Fruit fly (Drosophila melanogaster): ENCODE data around the gene CG1523.

CG1523 gene

DNA sequence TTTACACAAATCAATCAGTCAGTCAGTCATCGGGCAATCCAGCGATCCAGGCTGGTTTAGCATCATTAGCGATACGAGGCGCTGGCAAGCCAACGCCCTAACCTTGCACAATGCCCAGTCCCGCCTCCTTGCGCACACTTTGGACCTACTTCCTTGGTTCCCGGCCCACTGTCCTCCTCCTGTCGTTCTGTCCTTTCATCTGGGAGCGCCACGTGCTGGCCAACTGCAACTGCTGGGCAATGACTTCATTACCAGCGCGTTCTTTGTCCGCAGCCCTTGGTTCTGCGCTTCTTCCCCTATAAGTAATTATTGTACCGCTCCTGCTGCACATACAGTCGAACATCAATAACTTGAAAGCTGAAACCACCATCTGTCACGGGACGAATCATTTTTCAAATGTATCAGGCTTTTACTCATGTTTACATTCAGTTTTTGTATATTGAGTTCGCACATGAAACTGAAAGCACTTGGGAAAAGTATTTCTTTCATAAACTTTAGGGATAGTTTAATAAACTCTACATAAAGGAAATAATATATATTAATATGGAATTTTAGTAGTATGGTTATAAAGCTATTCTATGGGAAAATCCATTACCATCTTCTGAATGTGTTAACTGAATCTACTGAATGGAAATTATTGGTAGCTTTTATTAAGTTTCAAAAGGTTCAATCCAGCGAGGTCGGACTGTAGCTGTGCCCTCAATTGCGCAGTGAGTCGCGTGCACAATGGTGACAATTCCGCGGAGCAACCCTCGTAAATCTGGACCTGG lies 28.3 kb upstream of the CG1523 start (continued):
- peak; percentile 42 for TF ChIP-seq CG6792 (GFP tag; optimal IDR thresholded peaks at IDR 0.05)
- TF ChIP-seq CG1621 (tag; optimal IDR thresholded peaks at IDR 0.05): no peak
- TF ChIP-seq fd85E (GFP tag; optimal IDR thresholded peaks at IDR 0.05): no peak
- TF ChIP-seq Hr4 (GFP tag; optimal IDR thresholded peaks at IDR 0.05): peak; percentile 33
- TF ChIP-seq vri (GFP tag; optimal IDR thresholded peaks at IDR 0.05): no peak
- TF ChIP-seq spab (GFP tag; optimal IDR thresholded peaks at IDR 0.05): peak; percentile 53
- TF ChIP-seq svp (GFP tag): peak; percentile 45
- TF ChIP-seq Eip93F (GFP tag; optimal IDR thresholded peaks at IDR 0.05): no peak
- no peak for TF ChIP-seq Blimp-1 (GFP tag; optimal IDR thresholded peaks at IDR 0.05)

DNA sequence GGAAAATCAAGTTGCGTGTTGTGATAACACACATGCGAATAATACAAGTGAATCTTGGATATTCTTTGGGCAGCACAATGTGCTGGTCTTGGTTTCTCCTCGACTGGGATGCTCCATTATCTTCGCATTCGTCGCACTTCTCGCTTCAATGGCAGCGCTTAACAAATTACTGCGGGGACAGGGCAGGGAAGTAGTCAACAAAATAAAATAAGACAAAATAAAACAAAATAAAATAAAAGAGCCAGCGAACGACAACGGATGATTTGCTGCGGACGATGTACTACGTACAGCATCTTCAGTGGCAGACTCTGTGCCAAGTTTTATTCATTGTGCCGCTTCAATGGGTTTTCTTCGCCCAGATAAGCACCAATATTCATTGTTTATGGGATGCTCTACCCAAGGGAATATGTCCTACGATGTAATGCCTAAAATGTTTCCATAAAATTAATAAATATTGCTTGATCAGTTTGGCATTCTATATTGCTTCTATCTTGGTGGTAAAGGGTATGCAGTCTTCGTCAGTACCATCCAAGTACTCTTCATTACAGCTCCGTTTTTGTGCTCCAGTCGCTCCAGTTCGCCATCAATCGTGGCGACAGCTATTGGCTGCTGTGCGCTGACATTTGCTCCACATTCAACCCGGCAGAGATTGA lies 27.5 kb upstream of the CG1523 start:
- TF ChIP-seq Lpt (GFP tag; optimal IDR thresholded peaks at IDR 0.05): peak; percentile 47
- no peak for TF ChIP-seq fd85E (GFP tag; optimal IDR thresholded peaks at IDR 0.05)
- TF ChIP-seq CG3032 (tag; optimal IDR thresholded peaks at IDR 0.05): peak; percentile 75
- peak; percentile 22 for TF ChIP-seq Hr39 (GFP tag; optimal IDR thresholded peaks at IDR 0.05)
- peak; percentile 67 for TF ChIP-seq pdm3 (GFP tag; optimal IDR thresholded peaks at IDR 0.05)
- peak; percentile 58 for TF ChIP-seq CG7368 (GFP tag; optimal IDR thresholded peaks at IDR 0.05)
- no peak for TF ChIP-seq Eip93F (GFP tag; optimal IDR thresholded peaks at IDR 0.05)
- TF ChIP-seq CG6854 (GFP tag; optimal IDR thresholded peaks at IDR 0.05): no peak
- peak; percentile 88 for TF ChIP-seq CG6808 (GFP tag; optimal IDR thresholded peaks at IDR 0.05)
- TF ChIP-seq Gug (GFP tag; IDR thresholded peaks at IDR 0.05): peak; percentile 50
- peak; percentile 72 for TF ChIP-seq OdsH (GFP tag; optimal IDR thresholded peaks at IDR 0.05)
- peak; percentile 52 for TF ChIP-seq CG8319 (GFP tag; optimal IDR thresholded peaks at IDR 0.05)
- TF ChIP-seq dsx (GFP tag; optimal IDR thresholded peaks at IDR 0.05; ENCODE audit: poor library complexity, severe bottlenecking): peak; percentile 67
- TF ChIP-seq net (GFP tag; optimal IDR thresholded peaks at IDR 0.05): peak; percentile 61
- peak; percentile 29 for TF ChIP-seq CG31627 (GFP tag; optimal IDR thresholded peaks at IDR 0.05)
- TF ChIP-seq CG6276 (GFP tag; optimal IDR thresholded peaks at IDR 0.05): peak; percentile 92
- TF ChIP-seq Sox102F (GFP tag; optimal IDR thresholded peaks at IDR 0.05): peak; percentile 41
- TF ChIP-seq Eip75B (GFP tag; optimal IDR thresholded peaks at IDR 0.05): peak; percentile 79
- TF ChIP-seq Hr4 (GFP tag; optimal IDR thresholded peaks at IDR 0.05): peak; percentile 64
- TF ChIP-seq CG10669 (GFP tag; optimal IDR thresholded peaks at IDR 0.05): peak; percentile 77
- TF ChIP-seq CG32006 (GFP tag; optimal IDR thresholded peaks at IDR 0.05): peak; percentile 70
- peak; percentile 75 for TF ChIP-seq Ets96B (tag; optimal IDR thresholded peaks at IDR 0.05)
- TF ChIP-seq CG8119 (GFP tag; IDR thresholded peaks at IDR 0.05): peak; percentile 66
- peak; percentile 82 for TF ChIP-seq spab (GFP tag; optimal IDR thresholded peaks at IDR 0.05)
- peak; percentile 60 for TF ChIP-seq CG8632 (GFP tag; optimal IDR thresholded peaks at IDR 0.05)
- TF ChIP-seq CG34406 (GFP tag; optimal IDR thresholded peaks at IDR 0.05): peak; percentile 46
- peak; percentile 73 for TF ChIP-seq CG1621 (tag; optimal IDR thresholded peaks at IDR 0.05)
- peak; percentile 86 for TF ChIP-seq CG6163 (GFP tag; IDR thresholded peaks at IDR 0.05)
- peak; percentile 71 for TF ChIP-seq CG9139 (GFP tag; optimal IDR thresholded peaks at IDR 0.05)
- peak; percentile 62 for TF ChIP-seq fd59A (GFP tag; optimal IDR thresholded peaks at IDR 0.05)
- TF ChIP-seq vri (GFP tag; optimal IDR thresholded peaks at IDR 0.05): no peak
- peak; percentile 57 for TF ChIP-seq CG10631 (GFP tag; optimal IDR thresholded peaks at IDR 0.05)
- peak; percentile 6 for TF ChIP-seq Blimp-1 (GFP tag; optimal IDR thresholded peaks at IDR 0.05)
- peak; percentile 44 for TF ChIP-seq esn (GFP tag; optimal IDR thresholded peaks at IDR 0.05)
- peak; percentile 30 for TF ChIP-seq Sox15 (GFP tag; optimal IDR thresholded peaks at IDR 0.05)
- TF ChIP-seq CG6792 (GFP tag; optimal IDR thresholded peaks at IDR 0.05): peak; percentile 58
- peak; percentile 66 for TF ChIP-seq CG16779 (tag; optimal IDR thresholded peaks at IDR 0.05)
- TF ChIP-seq Met (GFP tag; optimal IDR thresholded peaks at IDR 0.05): peak; percentile 16
- no peak for TF ChIP-seq Hr38 (GFP tag; optimal IDR thresholded peaks at IDR 0.05)
- peak; percentile 88 for TF ChIP-seq Eip78C (GFP tag)
- TF ChIP-seq dac (GFP tag; optimal IDR thresholded peaks at IDR 0.05): no peak
- peak; percentile 3 for TF ChIP-seq Smox (GFP tag; optimal IDR thresholded peaks at IDR 0.05)
- peak; percentile 80 for TF ChIP-seq svp (GFP tag)
- peak; percentile 55 for TF ChIP-seq CG11762 (GFP tag; optimal IDR thresholded peaks at IDR 0.05; ENCODE audit: insufficient read depth)
- peak; percentile 87 for TF ChIP-seq eg (GFP tag; IDR thresholded peaks at IDR 0.05)
- TF ChIP-seq salr (GFP tag; optimal IDR thresholded peaks at IDR 0.05): peak; percentile 8 to 61

Measured in whole organism, prepupa.